Fruit fly (Drosophila melanogaster) whole organism, embryonic: ENCODE data around the gene CG9674.
A peak's percentile ranks its signal among the peaks of the same experiment; 100 is the strongest.

ENCODE experiments used
- Antp ChIP-seq: fragments of 200-800 bp; sonication (Bioruptor generic); optimal IDR thresholded peaks from 3 replicates; lab custom pipeline; 2016; ENCODE audit warnings: missing biosample characterization, missing genetic modification characterization
- CG10147 ChIP-seq: fragments of 200-800 bp; sonication (Bioruptor generic); optimal IDR thresholded peaks from 2 replicates; lab custom pipeline; 2019; ENCODE audit warnings: missing biosample characterization, mild to moderate bottlenecking, missing genetic modification characterization, moderate library complexity
- CG10462 ChIP-seq: fragments of 200-800 bp; sonication (Bioruptor generic); optimal IDR thresholded peaks from 2 replicates; lab custom pipeline; 2016; ENCODE audit warnings: missing biosample characterization, missing genetic modification characterization
- CG12236 ChIP-seq: fragments of 200-800 bp; sonication (Bioruptor generic); optimal IDR thresholded peaks from 2 replicates; lab custom pipeline; 2016; ENCODE audit warnings: missing biosample characterization, missing genetic modification characterization
- CG12299 ChIP-seq: fragments of 200-800 bp; sonication (Bioruptor generic); optimal IDR thresholded peaks from 2 replicates; lab custom pipeline; 2018; ENCODE audit warnings: missing biosample characterization, mild to moderate bottlenecking, missing genetic modification characterization
- CG12391 ChIP-seq: fragments of 200-800 bp; sonication (Bioruptor generic); optimal IDR thresholded peaks from 3 replicates; lab custom pipeline; 2018; ENCODE audit warnings: missing biosample characterization, mild to moderate bottlenecking, missing genetic modification characterization, moderate library complexity
- CG13424 ChIP-seq: fragments of 200-800 bp; sonication (Bioruptor generic); optimal IDR thresholded peaks from 2 replicates; lab custom pipeline; 2019; ENCODE audit warnings: missing biosample characterization, mild to moderate bottlenecking, missing genetic modification characterization, moderate library complexity
- CG13624 ChIP-seq: fragments of 200-800 bp; sonication (Bioruptor generic); optimal IDR thresholded peaks from 2 replicates; lab custom pipeline; 2016; ENCODE audit warnings: missing biosample characterization, missing genetic modification characterization
- CG14050 ChIP-seq: fragments of 200-800 bp; sonication (Bioruptor generic); IDR thresholded peaks from 3 replicates; pipeline ENCODE4 v1.3.6; 2022; ENCODE audit warnings: missing biosample characterization, missing genetic modification characterization
- CG15514 ChIP-seq: fragments of 200-800 bp; sonication (Bioruptor generic); optimal IDR thresholded peaks from 3 replicates; lab custom pipeline; 2017; ENCODE audit warnings: missing biosample characterization, missing genetic modification characterization, mild to moderate bottlenecking, moderate library complexity, missing genetic modification reagents
- CG15696 ChIP-seq: fragments of 200-800 bp; sonication (Bioruptor generic); optimal IDR thresholded peaks from 2 replicates; lab custom pipeline; 2019; ENCODE audit warnings: missing biosample characterization, mild to moderate bottlenecking, missing genetic modification characterization, moderate library complexity
- CG18262 ChIP-seq: fragments of 200-800 bp; optimal IDR thresholded peaks from 3 replicates; lab custom pipeline; 2019; ENCODE audit warnings: missing biosample characterization, mild to moderate bottlenecking, missing genetic modification characterization, moderate library complexity
- CG2129 ChIP-seq: fragments of 200-800 bp; sonication (Bioruptor generic); IDR thresholded peaks from 2 replicates; pipeline ENCODE4 v1.3.6; 2022; ENCODE audit warnings: missing biosample characterization, missing genetic modification characterization; ENCODE audit not compliant: partially characterized antibody
- CG2678 ChIP-seq: fragments of 200-800 bp; sonication (Bioruptor generic); optimal IDR thresholded peaks from 3 replicates; lab custom pipeline; 2019; ENCODE audit warnings: missing biosample characterization, mild to moderate bottlenecking, missing genetic modification characterization, moderate library complexity
- CG30020 ChIP-seq: fragments of 200-800 bp; optimal IDR thresholded peaks from 2 replicates; lab custom pipeline; 2019; ENCODE audit warnings: missing biosample characterization, mild to moderate bottlenecking, missing genetic modification characterization, moderate library complexity
- CG31441 ChIP-seq: fragments of 200-800 bp; sonication (Bioruptor generic); IDR thresholded peaks from 2 replicates; pipeline ENCODE4 v1.3.6; 2022; ENCODE audit warnings: missing biosample characterization, missing genetic modification characterization
- CG32532 ChIP-seq: fragments of 200-800 bp; sonication (Bioruptor generic); IDR thresholded peaks from 2 replicates; pipeline ENCODE4 v1.3.6; 2022; ENCODE audit warnings: missing biosample characterization, missing genetic modification characterization
- CG33557 ChIP-seq: fragments of 200-800 bp; sonication (Bioruptor generic); optimal IDR thresholded peaks from 2 replicates; lab custom pipeline; 2019; ENCODE audit warnings: missing biosample characterization, mild to moderate bottlenecking, missing genetic modification characterization, moderate library complexity
- CG3726 ChIP-seq: fragments of 200-800 bp; sonication (Bioruptor generic); IDR thresholded peaks from 3 replicates; pipeline ENCODE4, ENCODE4 v1.3.6; 2022; ENCODE audit warnings: missing biosample characterization, missing genetic modification characterization
- CG4328 ChIP-seq: fragments of 200-800 bp; sonication (Bioruptor generic); optimal IDR thresholded peaks from 3 replicates; lab custom pipeline; 2017; ENCODE audit warnings: missing biosample characterization, missing genetic modification reagents, missing genetic modification characterization
- CG6765 ChIP-seq: fragments of 200-800 bp; sonication (Bioruptor generic); optimal IDR thresholded peaks from 3 replicates; lab custom pipeline; 2017; ENCODE audit warnings: missing biosample characterization, mild to moderate bottlenecking, missing genetic modification characterization
- CG6813 ChIP-seq: fragments of 200-800 bp; sonication (Bioruptor generic); optimal IDR thresholded peaks from 2 replicates; lab custom pipeline; 2017; ENCODE audit warnings: missing biosample characterization, missing genetic modification characterization, mild to moderate bottlenecking, moderate library complexity, missing genetic modification reagents
- CG9215 ChIP-seq: fragments of 200-800 bp; sonication (Bioruptor generic); IDR thresholded peaks from 2 replicates; pipeline ENCODE4 v1.3.6; 2022; ENCODE audit warnings: missing biosample characterization, missing genetic modification characterization
- Dip3 ChIP-seq: fragments of 200-800 bp; sonication (Bioruptor generic); optimal IDR thresholded peaks from 3 replicates; lab custom pipeline; 2016; ENCODE audit warnings: missing biosample characterization, missing genetic modification characterization
- Dll ChIP-seq: fragments of 200-800 bp; sonication (Bioruptor generic); IDR thresholded peaks from 4 replicates; pipeline ENCODE4 v1.3.6; 2022; ENCODE audit warnings: missing biosample characterization, missing genetic modification characterization; ENCODE audit not compliant: partially characterized antibody
- HLH3B ChIP-seq: fragments of 200-800 bp; sonication (Bioruptor generic); IDR thresholded peaks from 2 replicates; pipeline ENCODE4 v1.3.6; 2022; ENCODE audit warnings: missing biosample characterization, missing genetic modification characterization
- MTF-1 ChIP-seq: fragments of 200-800 bp; sonication (Bioruptor generic); optimal IDR thresholded peaks from 2 replicates; lab custom pipeline; 2018; ENCODE audit warnings: missing biosample characterization, mild to moderate bottlenecking, missing genetic modification characterization, borderline replicate concordance
- Mad ChIP-seq: fragments of 200-800 bp; sonication (Bioruptor generic); optimal IDR thresholded peaks from 2 replicates; lab custom pipeline; 2016; ENCODE audit warnings: missing biosample characterization, missing genetic modification characterization
- Xbp1 ChIP-seq: fragments of 200-800 bp; sonication (Bioruptor generic); optimal IDR thresholded peaks from 3 replicates; lab custom pipeline; 2016; ENCODE audit warnings: missing biosample characterization, mild to moderate bottlenecking, missing genetic modification characterization
- ac ChIP-seq: fragments of 200-800 bp; sonication (Bioruptor generic); optimal IDR thresholded peaks from 3 replicates; lab custom pipeline; 2017; ENCODE audit warnings: missing biosample characterization, mild to moderate bottlenecking, missing genetic modification characterization
- crc ChIP-seq: fragments of 200-800 bp; sonication (Bioruptor generic); optimal IDR thresholded peaks from 2 replicates; lab custom pipeline; 2016; ENCODE audit warnings: missing biosample characterization, missing genetic modification characterization
- ewg ChIP-seq: fragments of 200-800 bp; sonication (Bioruptor generic); optimal IDR thresholded peaks from 3 replicates; lab custom pipeline; 2017; ENCODE audit warnings: mild to moderate bottlenecking, missing biosample characterization, missing genetic modification reagents, missing genetic modification characterization
- gce ChIP-seq: fragments of 200-800 bp; sonication (Bioruptor generic); IDR thresholded peaks from 3 replicates; pipeline ENCODE4 v1.3.6; 2022; ENCODE audit warnings: missing biosample characterization, missing genetic modification characterization
- inv ChIP-seq: fragments of 200-800 bp; sonication (Bioruptor generic); IDR thresholded peaks from 2 replicates; pipeline ENCODE4 v1.3.6; 2022; ENCODE audit warnings: missing biosample characterization, missing genetic modification characterization; ENCODE audit not compliant: partially characterized antibody
- jigr1 ChIP-seq: fragments of 200-800 bp; sonication (Bioruptor generic); IDR thresholded peaks from 3 replicates; pipeline ENCODE4 v1.3.6; 2022; ENCODE audit warnings: missing biosample characterization, missing genetic modification characterization
- ken ChIP-seq: fragments of 200-800 bp; sonication (Bioruptor generic); IDR thresholded peaks from 3 replicates; pipeline ENCODE4 v1.3.6; 2022; ENCODE audit warnings: missing biosample characterization, missing genetic modification characterization
- lola ChIP-seq, 3 experiments: fragments of >200 bp in 2 of 3; fragments of 200-800 bp in 1 of 3; sonication (Bioruptor generic) in 1 of 3; optimal IDR thresholded peaks; 2 replicates each; lab custom pipeline; 2017 to 2019; ENCODE audit warnings: missing biosample characterization in 3 of 3, missing genetic modification characterization in 3 of 3, mild to moderate bottlenecking in 1 of 3, moderate library complexity in 1 of 3
- luna ChIP-seq: fragments of 200-800 bp; sonication (Bioruptor generic); optimal IDR thresholded peaks from 2 replicates; lab custom pipeline; 2016; ENCODE audit warnings: missing biosample characterization, missing genetic modification characterization
- mam ChIP-seq: fragments of 200-800 bp; sonication (Bioruptor generic); optimal IDR thresholded peaks from 3 replicates; lab custom pipeline; 2016; ENCODE audit warnings: missing biosample characterization, missing genetic modification characterization
- nerfin-2 ChIP-seq: fragments of 200-800 bp; sonication (Bioruptor generic); IDR thresholded peaks from 2 replicates; pipeline ENCODE4 v1.3.6; 2022; ENCODE audit warnings: missing biosample characterization, missing genetic modification characterization; ENCODE audit not compliant: partially characterized antibody
- peb ChIP-seq: fragments of 200-800 bp; sonication (Bioruptor generic); IDR thresholded peaks from 2 replicates; pipeline ENCODE4 v1.3.6; 2022; ENCODE audit warnings: missing biosample characterization, missing genetic modification characterization
- pho ChIP-seq: fragments of 200-800 bp; sonication (Bioruptor generic); optimal IDR thresholded peaks from 2 replicates; lab custom pipeline; 2016; ENCODE audit warnings: missing biosample characterization, missing genetic modification characterization
- sd ChIP-seq: fragments of 200-800 bp; sonication (Bioruptor generic); optimal IDR thresholded peaks from 3 replicates; lab custom pipeline; 2018; ENCODE audit warnings: missing biosample characterization, mild to moderate bottlenecking, missing genetic modification characterization, moderate library complexity
- sna ChIP-seq: fragments of 200-800 bp; sonication (Bioruptor generic); IDR thresholded peaks from 2 replicates; pipeline ENCODE4 v1.3.6; 2022; ENCODE audit warnings: missing biosample characterization, missing genetic modification characterization; ENCODE audit not compliant: partially characterized antibody
- stc ChIP-seq: fragments of 200-800 bp; sonication (Bioruptor generic); IDR thresholded peaks from 2 replicates; pipeline ENCODE4 v1.3.6; 2022; ENCODE audit warnings: missing biosample characterization, missing genetic modification characterization
- tap ChIP-seq: fragments of 200-800 bp; optimal IDR thresholded peaks from 3 replicates; lab custom pipeline; 2019; ENCODE audit warnings: missing biosample characterization, mild to moderate bottlenecking, missing genetic modification characterization, moderate library complexity
- tio ChIP-seq: fragments of 200-800 bp; sonication (Bioruptor generic); optimal IDR thresholded peaks from 2 replicates; lab custom pipeline; 2017; ENCODE audit warnings: missing biosample characterization, missing genetic modification characterization, inconsistent platforms
- tll ChIP-seq, 2 experiments: fragments of 200-800 bp in 1 of 2; fragments of >200 bp in 1 of 2; sonication (Bioruptor generic) in 1 of 2; optimal IDR thresholded peaks; 2 replicates each; lab custom pipeline; 2017 to 2019; ENCODE audit warnings: missing biosample characterization in 2 of 2, missing genetic modification characterization in 2 of 2, mild to moderate bottlenecking in 1 of 2, moderate library complexity in 1 of 2
- trem ChIP-seq: fragments of 200-800 bp; optimal IDR thresholded peaks from 3 replicates; lab custom pipeline; 2019; ENCODE audit warnings: missing biosample characterization, mild to moderate bottlenecking, missing genetic modification characterization, moderate library complexity

Gene CG9674

dm6 chr3L:16806823-16807325, 657 bp downstream of the CG9674 start (continued):
- no peak for TF ChIP-seq CG12299 (tag; lab: Kevin White, UChicago)
- no peak for TF ChIP-seq Mad (GFP tag; lab: Kevin White, UChicago)
- peak; percentile 55 for TF ChIP-seq CG33557
- peak; percentile 44 for TF ChIP-seq CG10462
- TF ChIP-seq tap (tag; lab: Kevin White, UChicago): peak; percentile 44
- TF ChIP-seq sd (tag; lab: Kevin White, UChicago): no peak
- peak in 1 of 3 experiments; percentile 78 for TF ChIP-seq lola (GFP tag; optimal IDR thresholded peaks at IDR 0.05; lab: Kevin White, UChicago)
- no peak for TF ChIP-seq CG14050 (GFP tag; lab: Robert Waterston, UW)
- TF ChIP-seq Dip3: no peak
- peak; percentile 90 for TF ChIP-seq CG2678 (tag; lab: Kevin White, UChicago)
- no peak for TF ChIP-seq jigr1 (GFP tag; lab: Robert Waterston, UW)
- TF ChIP-seq stc (GFP tag; lab: Robert Waterston, UW): 0 out of 2 replicates have a peak, but pooled peaks have one; percentile 42
- TF ChIP-seq tio (GFP tag; lab: Kevin White, UChicago): peak; percentile 61
- TF ChIP-seq CG12236 (GFP tag; lab: Kevin White, UChicago): no peak
- peak; percentile 40; the same call in 1 of the 3 replicates for TF ChIP-seq ken (GFP tag; lab: Robert Waterston, UW)
- TF ChIP-seq MTF-1 (GFP tag; lab: Kevin White, UChicago): no peak
- TF ChIP-seq ac (GFP tag; lab: Kevin White, UChicago): no peak
- peak; percentile 38 for TF ChIP-seq trem (tag; lab: Kevin White, UChicago)
- peak; percentile 67; the same call in 1 of the 2 replicates for TF ChIP-seq CG32532
- TF ChIP-seq CG30020 (tag; lab: Kevin White, UChicago): peak; percentile 39
- TF ChIP-seq pho (GFP tag; lab: Kevin White, UChicago): peak; percentile 20
- peak; percentile 31 for TF ChIP-seq ewg
- no peak for TF ChIP-seq sna (GFP tag; lab: Robert Waterston, UW)
- TF ChIP-seq CG4328 (GFP tag; lab: Kevin White, UChicago): no peak
- TF ChIP-seq peb: no peak
- TF ChIP-seq Antp: no peak
- TF ChIP-seq HLH3B: no peak
- no peak for TF ChIP-seq CG3726
- TF ChIP-seq CG2129: no peak
- no peak for TF ChIP-seq gce (GFP tag; lab: Robert Waterston, UW)
- peak; percentile 80 for TF ChIP-seq CG13424 (tag; lab: Kevin White, UChicago)
- TF ChIP-seq mam (GFP tag; lab: Kevin White, UChicago): peak; percentile 34
- TF ChIP-seq CG6765: peak; percentile 39
- peak; percentile 89 for TF ChIP-seq CG18262 (tag; lab: Kevin White, UChicago)
- TF ChIP-seq CG9215: peak; percentile 48
- TF ChIP-seq CG10147 (GFP tag; lab: Kevin White, UChicago): peak; percentile 73
- peak; percentile 26 for TF ChIP-seq CG15514 (GFP tag; lab: Kevin White, UChicago)
- TF ChIP-seq CG13624 (GFP tag; lab: Kevin White, UChicago): no peak
- TF ChIP-seq CG15696 (tag; lab: Kevin White, UChicago): peak; percentile 29
- TF ChIP-seq inv (GFP tag; lab: Robert Waterston, UW): no peak
- TF ChIP-seq nerfin-2 (GFP tag; lab: Robert Waterston, UW): no peak
- TF ChIP-seq CG12391 (tag; lab: Kevin White, UChicago): peak; percentile 75
- TF ChIP-seq CG6813 (GFP tag; lab: Kevin White, UChicago): peak; percentile 67
- no peak for TF ChIP-seq crc
- TF ChIP-seq luna (GFP tag; lab: Kevin White, UChicago): no peak
- no peak for TF ChIP-seq tll (GFP tag; optimal IDR thresholded peaks at IDR 0.05; lab: Kevin White, UChicago)
- no peak for TF ChIP-seq Dll (GFP tag; lab: Robert Waterston, UW)
- TF ChIP-seq CG31441 (GFP tag; lab: Robert Waterston, UW): peak; percentile 85
- peak; percentile 64 for TF ChIP-seq Xbp1
